Worm (Caenorhabditis elegans) whole organism, mixed stage, embryonic: ENCODE measurements around the gene R10E4.7.

Experiments used
- ceh-83 ChIP-seq: fragments of 200-800 bp; sonication (Bioruptor generic); optimal IDR thresholded peaks from 2 replicates; lab custom pipeline; 2018; ENCODE audit warnings: mild to moderate bottlenecking, missing genetic modification characterization, missing compliant biosample characterization
- elt-3 ChIP-seq: fragments of 150-350 bp; optimal IDR thresholded peaks from 2 replicates; lab custom pipeline; 2014; ENCODE audit warnings: missing biosample characterization, missing genetic modification characterization
- lin-32 ChIP-seq: fragments of 200-800 bp; sonication (Bioruptor generic); optimal IDR thresholded peaks from 2 replicates; lab custom pipeline; 2018; ENCODE audit warnings: mild to moderate bottlenecking, missing genetic modification characterization, missing compliant biosample characterization
- mep-1 ChIP-seq: fragments of 150-350 bp; optimal IDR thresholded peaks from 2 replicates; lab custom pipeline; 2017; ENCODE audit warnings: missing biosample characterization, missing genetic modification reagents, missing genetic modification characterization, inconsistent platforms
- snpc-4 ChIP-seq: fragments of 150-350 bp; optimal IDR thresholded peaks from 2 replicates; lab custom pipeline; 2014; ENCODE audit warnings: missing biosample characterization, missing genetic modification characterization
- unc-39 ChIP-seq: fragments of 150-350 bp; optimal IDR thresholded peaks from 2 replicates; lab custom pipeline; 2014; ENCODE audit warnings: missing biosample characterization, missing genetic modification characterization
- zip-8 ChIP-seq: fragments of 150-350 bp; optimal IDR thresholded peaks from 2 replicates; lab custom pipeline; 2014; ENCODE audit warnings: missing biosample characterization, missing genetic modification characterization

- TF ChIP-seq lin-32 (no peak), unc-39 (tag; lab: Kevin White, UChicago) (no peak), snpc-4 (tag; lab: Kevin White, UChicago) (no peak), mep-1 (no peak), zip-8 (tag; lab: Kevin White, UChicago) (no peak), ceh-83 (no peak), elt-3 (tag; lab: Kevin White, UChicago) (no peak)
These were observed 47.0 kb upstream of the R10E4.7 start, which contains the start of gene Y44F5A.1 for ce11 chrIII:4247571-4247970.
